Worm (Caenorhabditis elegans) whole organism, mixed stage, embryonic: Measurements from ENCODE around the gene srw-67.

Source experiments
- ceh-83 ChIP-seq: fragments of 200-800 bp; sonication (Bioruptor generic); optimal IDR thresholded peaks from 2 replicates; lab custom pipeline; 2018; ENCODE audit warnings: mild to moderate bottlenecking, missing genetic modification characterization, missing compliant biosample characterization
- lin-13 ChIP-seq: fragments of 150-350 bp; optimal IDR thresholded peaks from 2 replicates; lab custom pipeline; 2014; ENCODE audit warnings: missing biosample characterization, missing genetic modification characterization

ce11 chrV:7399202-7399601 lies 18.3 kb upstream of the srw-67 start, which contains the start of gene gst-41:
- TF ChIP-seq lin-13 (no peak), ceh-83 (GFP tag; lab: Kevin White, UChicago) (no peak)
